Fruit fly (Drosophila melanogaster): ENCODE measurements around the gene Sk1.

Gene Sk1

dm6 chrX:11458912-11459836 lies 16.8 kb downstream of the Sk1 start, which contains the start of gene CG43155:
TSS of gene CG43155 (plus strand) at chrX:11459786.
- TF ChIP-seq usp (GFP tag; optimal IDR thresholded peaks at IDR 0.05) (no peak), Hr78 (GFP tag; optimal IDR thresholded peaks at IDR 0.05) (no peak), Hr83 (GFP tag; optimal IDR thresholded peaks at IDR 0.05; ENCODE audit: poor library complexity, severe bottlenecking) (no peak), rgr (GFP tag; optimal IDR thresholded peaks at IDR 0.05) (no peak)

- no peak for TF ChIP-seq Hr83 (GFP tag; optimal IDR thresholded peaks at IDR 0.05; ENCODE audit: poor library complexity, severe bottlenecking)
- no peak for TF ChIP-seq Myc (optimal IDR thresholded peaks at IDR 0.05)
- TF ChIP-seq N (GFP tag; optimal IDR thresholded peaks at IDR 0.05), result no peak
- TF ChIP-seq Mio (GFP tag; optimal IDR thresholded peaks at IDR 0.05), result no peak
- no peak for TF ChIP-seq GATAd (GFP tag; optimal IDR thresholded peaks at IDR 0.05)
- no peak for TF ChIP-seq Hr78 (GFP tag; optimal IDR thresholded peaks at IDR 0.05)
- no peak for TF ChIP-seq CG32264 (GFP tag; optimal IDR thresholded peaks at IDR 0.05)
- TF ChIP-seq br (GFP tag; optimal IDR thresholded peaks at IDR 0.05), result no peak
- no peak for TF ChIP-seq Jra (GFP tag; optimal IDR thresholded peaks at IDR 0.05)
- TF ChIP-seq psq (GFP tag; optimal IDR thresholded peaks at IDR 0.05), result no peak
- TF ChIP-seq CrebA (GFP tag; optimal IDR thresholded peaks at IDR 0.05; ENCODE audit: borderline replicate concordance), result no peak
- TF ChIP-seq sage (GFP tag; optimal IDR thresholded peaks at IDR 0.05), result no peak
- no peak for TF ChIP-seq fru (GFP tag; optimal IDR thresholded peaks at IDR 0.05)
- TF ChIP-seq Sp1 (GFP tag; optimal IDR thresholded peaks at IDR 0.05), result no peak
Observed at dm6 chrX:11464047-11464446, 21.7 kb downstream of the Sk1 start.

DNA sequence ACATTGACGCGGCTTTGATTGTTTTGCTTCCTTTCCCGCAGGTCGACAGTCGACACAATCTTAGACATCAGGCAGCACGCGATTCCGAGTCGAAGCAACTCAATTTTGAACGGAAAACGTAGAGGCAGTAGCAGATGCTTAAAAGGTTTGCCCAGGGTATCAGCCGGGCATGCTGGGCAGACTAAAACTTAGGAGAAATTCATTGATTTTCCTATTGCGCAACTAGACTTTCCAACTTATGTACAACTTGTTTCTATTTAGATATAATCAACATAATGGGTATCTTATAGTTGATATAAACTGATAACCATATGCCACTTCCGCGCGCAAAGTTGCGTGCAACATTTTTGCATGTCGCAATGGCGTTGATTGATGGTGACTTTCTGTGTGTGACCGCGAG lies 24.4 kb downstream of the Sk1 start:
- TF ChIP-seq dl (GFP tag; optimal IDR thresholded peaks at IDR 0.05; ENCODE audit: insufficient read depth in 1 of 2, partially characterized antibody in 2 of 2), result no peak
- no peak for TF ChIP-seq HLH106 (tag; optimal IDR thresholded peaks at IDR 0.05)
- TF ChIP-seq sv (GFP tag; optimal IDR thresholded peaks at IDR 0.05), result no peak
- TF ChIP-seq Dfd (GFP tag; optimal IDR thresholded peaks at IDR 0.05), result no peak
- TF ChIP-seq CrebA (GFP tag; optimal IDR thresholded peaks at IDR 0.05; ENCODE audit: borderline replicate concordance), result no peak
- no peak for TF ChIP-seq CG9705 (GFP tag; optimal IDR thresholded peaks at IDR 0.05)
- no peak for TF ChIP-seq foxo (GFP tag; optimal IDR thresholded peaks at IDR 0.05)
- no peak for TF ChIP-seq Jra (GFP tag; optimal IDR thresholded peaks at IDR 0.05)
- no peak for TF ChIP-seq Myc (optimal IDR thresholded peaks at IDR 0.05)

- TF ChIP-seq Myc (optimal IDR thresholded peaks at IDR 0.05), result no peak
- TF ChIP-seq sv (GFP tag; optimal IDR thresholded peaks at IDR 0.05), result no peak
- no peak for TF ChIP-seq br (GFP tag; optimal IDR thresholded peaks at IDR 0.05)
- TF ChIP-seq Dfd (GFP tag; optimal IDR thresholded peaks at IDR 0.05), result no peak
- no peak for TF ChIP-seq HLH106 (tag; optimal IDR thresholded peaks at IDR 0.05)
- no peak for TF ChIP-seq dmrt93B (GFP tag; optimal IDR thresholded peaks at IDR 0.05)
- no peak for TF ChIP-seq Mio (GFP tag; optimal IDR thresholded peaks at IDR 0.05)
- TF ChIP-seq GATAd (GFP tag; optimal IDR thresholded peaks at IDR 0.05), result no peak
- TF ChIP-seq h (GFP tag; optimal IDR thresholded peaks at IDR 0.05), result no peak
Observed at dm6 chrX:11468304-11468703, 26.0 kb downstream of the Sk1 start.

dm6 chrX:11476758-11477157 lies 34.4 kb downstream of the Sk1 start, which contains the start of gene Cyp4g15:
TSS of gene Cyp4g15 (plus strand) at chrX:11477058.
- TF ChIP-seq usp (GFP tag; optimal IDR thresholded peaks at IDR 0.05) (no peak), woc (GFP tag; optimal IDR thresholded peaks at IDR 0.05) (no peak), dsf (GFP tag; optimal IDR thresholded peaks at IDR 0.05; ENCODE audit: borderline replicate concordance) (no peak), Jra (GFP tag; optimal IDR thresholded peaks at IDR 0.05) (no peak), lola (GFP tag; optimal IDR thresholded peaks at IDR 0.05) (no peak), dmrt93B (GFP tag; optimal IDR thresholded peaks at IDR 0.05) (no peak), CG32264 (GFP tag; optimal IDR thresholded peaks at IDR 0.05) (no peak), OdsH (GFP tag; optimal IDR thresholded peaks at IDR 0.05) (no peak), foxo (GFP tag; optimal IDR thresholded peaks at IDR 0.05) (no peak), N (GFP tag; optimal IDR thresholded peaks at IDR 0.05) (no peak), Hnf4 (GFP tag; optimal IDR thresholded peaks at IDR 0.05) (no peak), brk (GFP tag; optimal IDR thresholded peaks at IDR 0.05) (no peak), CrebA (GFP tag; optimal IDR thresholded peaks at IDR 0.05; ENCODE audit: borderline replicate concordance) (no peak), Vsx2 (GFP tag; optimal IDR thresholded peaks at IDR 0.05; ENCODE audit: partially characterized antibody) (no peak)

All from whole organism, wandering third instar larva.